Worm (Caenorhabditis elegans): ENCODE data around the gene ZC84.6.

The ZC84.6 gene

DNA sequence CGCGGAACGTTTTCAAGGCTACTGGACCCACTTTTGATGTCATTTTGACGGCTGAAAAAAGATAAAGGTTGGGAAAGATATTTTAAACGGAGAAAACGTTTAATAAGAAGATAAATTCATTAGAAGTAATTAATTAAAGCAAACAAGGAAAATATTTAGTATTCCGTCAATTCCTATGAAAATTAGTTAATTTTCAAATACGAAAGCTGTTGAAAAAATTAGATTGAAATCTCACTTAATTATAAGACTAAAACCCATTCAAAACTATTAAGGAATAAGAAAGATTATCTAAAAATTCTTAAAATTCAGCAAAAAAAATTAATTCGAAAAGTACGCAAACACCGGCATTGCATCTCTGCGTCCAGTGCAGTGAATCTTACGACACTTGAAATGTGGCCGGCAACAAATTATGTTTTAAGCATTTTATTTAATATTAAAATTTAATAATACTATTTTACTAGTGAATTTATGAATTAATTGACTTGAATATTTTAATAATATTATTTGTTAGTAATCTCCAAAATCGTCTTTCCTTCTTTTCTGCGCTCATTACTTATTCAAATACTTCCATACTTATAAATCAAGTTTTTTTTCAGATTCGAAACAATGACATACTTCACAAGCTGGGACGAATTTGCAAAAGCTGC, 54.6 kb downstream of the ZC84.6 start, which contains the start of the genes ZK512.2 and ZK512.4:
ZK512.2 (minus strand) TSS at position 51 of the 647 bp plus-strand sequence.
ZK512.4 (plus strand) TSS at position 597 of the 647 bp plus-strand sequence.
- no peak for TF ChIP-seq alr-1 (tag; optimal IDR thresholded peaks at IDR 0.05; ENCODE audit: borderline replicate concordance)
- TF ChIP-seq skn-1 (tag; optimal IDR thresholded peaks at IDR 0.05) = peak; percentile 26
- no peak for TF ChIP-seq sptf-1 (tag; optimal IDR thresholded peaks at IDR 0.05)
- TF ChIP-seq nhr-76 (tag; optimal IDR thresholded peaks at IDR 0.05) = no peak
- TF ChIP-seq unc-62 (GFP tag; optimal IDR thresholded peaks at IDR 0.05) = no peak
- TF ChIP-seq C04F5.9 (tag; optimal IDR thresholded peaks at IDR 0.05) = no peak
- TF ChIP-seq ceh-8 (GFP tag; optimal IDR thresholded peaks at IDR 0.05) = no peak
- TF ChIP-seq xbp-1 (tag; optimal IDR thresholded peaks at IDR 0.05) = no peak
- no peak for TF ChIP-seq unc-30 (tag; optimal IDR thresholded peaks at IDR 0.05)
- TF ChIP-seq nhr-12 (tag; optimal IDR thresholded peaks at IDR 0.05) = no peak
- no peak for TF ChIP-seq lir-3 (tag; optimal IDR thresholded peaks at IDR 0.05; ENCODE audit: poor library complexity)
- no peak for TF ChIP-seq sup-37 (GFP tag; optimal IDR thresholded peaks at IDR 0.05)
- no peak for TF ChIP-seq ceh-90 (tag; optimal IDR thresholded peaks at IDR 0.05)
- no peak for TF ChIP-seq zip-4 (GFP tag; optimal IDR thresholded peaks at IDR 0.05)
- no peak for TF ChIP-seq unc-130 (tag; optimal IDR thresholded peaks at IDR 0.05)
- peak; percentile 23 for TF ChIP-seq nhr-71 (tag; optimal IDR thresholded peaks at IDR 0.05)
- no peak for TF ChIP-seq nhr-237 (tag; optimal IDR thresholded peaks at IDR 0.05)
- TF ChIP-seq swsn-7 (tag; optimal IDR thresholded peaks at IDR 0.05) = peak; percentile 3
- no peak for TF ChIP-seq fos-1 (tag; optimal IDR thresholded peaks at IDR 0.05)
- no peak for TF ChIP-seq ztf-4 (tag; optimal IDR thresholded peaks at IDR 0.05)
- no peak for TF ChIP-seq grh-1 (GFP tag; IDR thresholded peaks at IDR 0.05)
- TF ChIP-seq C16A3.4 (tag; optimal IDR thresholded peaks at IDR 0.05) = peak; percentile 19
- no peak for TF ChIP-seq hpl-2 (GFP tag; optimal IDR thresholded peaks at IDR 0.05)
- TF ChIP-seq pqm-1 (tag; optimal IDR thresholded peaks at IDR 0.05) = no peak
- no peak for TF ChIP-seq egl-13 (tag; optimal IDR thresholded peaks at IDR 0.05)
- no peak for TF ChIP-seq blmp-1 (tag; optimal IDR thresholded peaks at IDR 0.05)
- TF ChIP-seq ceh-88 (GFP tag; IDR thresholded peaks at IDR 0.05) = no peak
- TF ChIP-seq nhr-85 (tag) = no peak
- TF ChIP-seq F16B12.6 (tag; optimal IDR thresholded peaks at IDR 0.05) = peak; percentile 80
- TF ChIP-seq mef-2 (tag; optimal IDR thresholded peaks at IDR 0.05) = no peak
- no peak for TF ChIP-seq mab-9 (GFP tag; IDR thresholded peaks at IDR 0.05)
- no peak for TF ChIP-seq fkh-8 (tag; optimal IDR thresholded peaks at IDR 0.05)
- no peak for TF ChIP-seq nhr-90 (tag; optimal IDR thresholded peaks at IDR 0.05; ENCODE audit: poor library complexity)
- no peak for TF ChIP-seq jun-1 (tag; optimal IDR thresholded peaks at IDR 0.05)
- TF ChIP-seq aly-2 (tag; optimal IDR thresholded peaks at IDR 0.05) = no peak
- no peak for TF ChIP-seq irx-1 (tag; optimal IDR thresholded peaks at IDR 0.05)
- peak; percentile 20 for TF ChIP-seq nhr-47 (tag; optimal IDR thresholded peaks at IDR 0.05)
- no peak for TF ChIP-seq dsc-1 (tag; optimal IDR thresholded peaks at IDR 0.05)
- TF ChIP-seq C34B4.2 (tag; optimal IDR thresholded peaks at IDR 0.05) = no peak
- no peak for TF ChIP-seq ces-1 (GFP tag; optimal IDR thresholded peaks at IDR 0.05)
- no peak for TF ChIP-seq egl-27 (tag; optimal IDR thresholded peaks at IDR 0.05)
- TF ChIP-seq nhr-84 (tag; optimal IDR thresholded peaks at IDR 0.05) = no peak
- peak; percentile 56 for TF ChIP-seq mep-1 (tag; optimal IDR thresholded peaks at IDR 0.05)
- no peak for TF ChIP-seq lin-14 (GFP tag; optimal IDR thresholded peaks at IDR 0.05)
- no peak for TF ChIP-seq elt-2 (tag; optimal IDR thresholded peaks at IDR 0.05)
- no peak for TF ChIP-seq unc-86 (tag; optimal IDR thresholded peaks at IDR 0.05)
- TF ChIP-seq efl-3 (GFP tag; optimal IDR thresholded peaks at IDR 0.05) = no peak
- TF ChIP-seq ztf-11 (tag; optimal IDR thresholded peaks at IDR 0.05) = no peak
- no peak for TF ChIP-seq ets-5 (GFP tag; IDR thresholded peaks at IDR 0.05)
- no peak for TF ChIP-seq lin-15B (tag; optimal IDR thresholded peaks at IDR 0.05)
- TF ChIP-seq rnt-1 (tag; optimal IDR thresholded peaks at IDR 0.05) = peak; percentile 3
- no peak for TF ChIP-seq nhr-28 (tag; optimal IDR thresholded peaks at IDR 0.05)
- TF ChIP-seq lin-39 (tag; optimal IDR thresholded peaks at IDR 0.05) = no peak
- no peak for TF ChIP-seq tlp-1 (tag; optimal IDR thresholded peaks at IDR 0.05)

Data from whole organism, L1 larva.